Fruit fly (Drosophila melanogaster) Kc167 (cell line): ENCODE measurements around the gene CG5126.

Experiments
- Myc ChIP-seq: fragments of >200 bp; optimal IDR thresholded peaks from 2 replicates; lab custom pipeline; 2017; ENCODE audit warnings: missing external identifiers
- Sin3A ChIP-seq: fragments of >200 bp; optimal IDR thresholded peaks from 2 replicates; lab custom pipeline; 2018; ENCODE audit warnings: missing external identifiers
- h ChIP-seq: fragments of >200 bp; optimal IDR thresholded peaks from 3 replicates; lab custom pipeline; 2018; ENCODE audit warnings: missing external identifiers
- insv ChIP-seq: fragments of >200 bp; optimal IDR thresholded peaks from 3 replicates; lab custom pipeline; 2018; ENCODE audit warnings: missing external identifiers
- psq ChIP-seq: fragments of >200 bp; optimal IDR thresholded peaks from 2 replicates; lab custom pipeline; 2017; ENCODE audit warnings: missing external identifiers
- ttk ChIP-seq: sonication (Bioruptor generic); optimal IDR thresholded peaks from 2 replicates; lab custom pipeline; 2017; ENCODE audit warnings: missing external identifiers

dm6 chr2L:1166326-1166725 is 17.5 kb downstream of the CG5126 start, which contains the start of gene CG14341:
- no peak for TF ChIP-seq Myc
- no peak for TF ChIP-seq ttk (lab: Kevin White, UChicago)
- TF ChIP-seq psq: no peak
- no peak for TF ChIP-seq insv (lab: Kevin White, UChicago)
- TF ChIP-seq Sin3A (lab: Kevin White, UChicago): no peak
- no peak for TF ChIP-seq h
